Worm (Caenorhabditis elegans): ENCODE data around the gene glr-5.

DNA sequence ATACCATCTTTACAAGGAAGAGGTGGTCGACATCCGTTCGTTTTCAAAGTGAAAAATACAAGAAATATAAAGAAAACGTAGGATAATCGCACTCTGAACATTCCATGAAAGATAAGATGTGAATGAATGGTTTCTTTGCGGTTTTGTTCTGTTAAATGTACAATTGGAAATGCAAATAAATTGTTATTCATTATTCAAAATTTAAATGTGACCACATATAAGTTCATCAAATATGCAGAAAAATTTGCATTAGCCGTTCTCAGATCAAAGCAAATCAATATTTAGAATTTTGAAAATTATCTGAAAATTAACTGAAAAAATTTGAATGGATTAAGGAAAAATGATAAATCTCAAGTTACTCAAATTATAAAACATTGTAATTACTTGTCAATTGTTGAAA lies 4.4 kb upstream of the glr-5 start, which contains the start of gene ZC178.2:
- TF ChIP-seq him-1 (tag; optimal IDR thresholded peaks at IDR 0.05): no peak
- no peak for TF ChIP-seq dao-5 (tag; optimal IDR thresholded peaks at IDR 0.05)
